Fruit fly (Drosophila melanogaster) Kc167 (cell line): ENCODE results near the gene tyn.

ENCODE experiments used
- Myc ChIP-seq: fragments of >200 bp; optimal IDR thresholded peaks from 2 replicates; lab custom pipeline; 2017; ENCODE audit warnings: missing external identifiers
- Sin3A ChIP-seq: fragments of >200 bp; optimal IDR thresholded peaks from 2 replicates; lab custom pipeline; 2018; ENCODE audit warnings: missing external identifiers
- h ChIP-seq: fragments of >200 bp; optimal IDR thresholded peaks from 3 replicates; lab custom pipeline; 2018; ENCODE audit warnings: missing external identifiers
- insv ChIP-seq: fragments of >200 bp; optimal IDR thresholded peaks from 3 replicates; lab custom pipeline; 2018; ENCODE audit warnings: missing external identifiers
- psq ChIP-seq: fragments of >200 bp; optimal IDR thresholded peaks from 2 replicates; lab custom pipeline; 2017; ENCODE audit warnings: missing external identifiers
- ttk ChIP-seq: sonication (Bioruptor generic); optimal IDR thresholded peaks from 2 replicates; lab custom pipeline; 2017; ENCODE audit warnings: missing external identifiers

tyn gene

DNA sequence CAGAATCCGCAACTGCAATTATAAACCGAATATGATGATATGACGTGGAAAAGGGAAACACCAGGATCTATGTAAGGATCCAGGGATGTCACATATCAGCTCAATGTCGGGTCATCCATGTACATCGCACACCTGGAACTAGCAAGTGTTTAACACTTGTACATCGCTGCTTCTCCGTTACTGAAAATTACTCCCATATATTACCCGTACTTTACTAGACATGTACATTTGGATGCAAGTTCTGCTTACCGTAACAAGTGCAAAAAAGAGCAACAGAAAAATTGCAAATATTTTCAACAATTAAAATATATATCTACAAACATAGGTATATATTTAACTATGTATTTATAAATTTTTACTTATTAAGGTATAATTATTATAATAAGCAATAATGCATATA is at the start of gene tyn:
Gene tyn, plus strand, starts transcription at position 301 of the 400 bp plus-strand sequence.
- TF ChIP-seq h (lab: Kevin White, UChicago) (no peak), ttk (lab: Kevin White, UChicago) (no peak), Myc (lab: Kevin White, UChicago) (no peak)

DNA sequence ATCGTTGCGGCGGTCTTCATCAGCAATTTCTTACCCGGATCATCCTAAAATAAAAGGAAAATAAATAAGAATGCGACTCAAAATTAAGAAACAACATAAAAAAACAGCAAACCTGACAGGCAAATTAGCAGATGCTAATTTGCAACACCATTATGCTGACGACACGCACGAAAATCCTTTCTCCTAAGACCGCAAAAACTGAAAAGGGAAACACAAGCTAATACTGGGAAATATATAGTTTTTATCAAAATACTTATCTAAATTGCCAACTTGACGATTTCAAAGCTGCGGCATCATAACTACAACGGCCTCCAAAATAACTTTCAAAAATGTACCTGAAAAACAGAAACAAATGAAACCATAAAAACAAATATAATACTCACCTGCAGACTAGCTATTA is 25.1 kb upstream of the tyn start:
- no peak for TF ChIP-seq psq (lab: Kevin White, UChicago)
- TF ChIP-seq Sin3A (lab: Kevin White, UChicago) = no peak
- no peak for TF ChIP-seq Myc (lab: Kevin White, UChicago)
- TF ChIP-seq insv = no peak
- TF ChIP-seq ttk (lab: Kevin White, UChicago) = no peak
- TF ChIP-seq h (lab: Kevin White, UChicago) = no peak

dm6 chrX:123799-124198 is 16.3 kb upstream of the tyn start:
- TF ChIP-seq psq (lab: Kevin White, UChicago) (no peak), ttk (lab: Kevin White, UChicago) (no peak), h (lab: Kevin White, UChicago) (no peak), Sin3A (lab: Kevin White, UChicago) (no peak), insv (no peak), Myc (lab: Kevin White, UChicago) (no peak)

DNA sequence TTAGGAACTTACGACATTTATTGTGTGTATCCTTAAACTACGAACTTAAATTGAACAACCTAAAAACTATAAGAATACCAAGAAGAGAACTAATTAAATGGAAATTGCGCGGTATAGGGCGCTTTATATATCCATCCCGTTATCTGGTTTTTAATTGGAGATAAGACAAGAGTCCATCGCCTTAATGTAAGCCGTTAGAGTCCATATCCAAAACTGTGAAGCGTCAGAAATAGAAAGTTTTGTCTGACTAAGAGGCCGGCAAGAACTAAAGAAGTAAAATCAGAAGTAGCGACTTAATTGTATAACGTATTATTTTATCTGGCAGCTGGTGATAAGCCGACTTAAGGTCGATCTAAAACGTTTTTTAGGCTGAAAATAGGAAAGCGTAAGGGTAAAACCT is 13.5 kb upstream of the tyn start, which contains the start of gene CG17636:
Gene CG17636, minus strand, starts transcription at position 101 of the 400 bp plus-strand sequence.
- TF ChIP-seq insv (no peak), Myc (lab: Kevin White, UChicago) (no peak), Sin3A (lab: Kevin White, UChicago) (no peak), h (lab: Kevin White, UChicago) (no peak), psq (lab: Kevin White, UChicago) (no peak)

DNA sequence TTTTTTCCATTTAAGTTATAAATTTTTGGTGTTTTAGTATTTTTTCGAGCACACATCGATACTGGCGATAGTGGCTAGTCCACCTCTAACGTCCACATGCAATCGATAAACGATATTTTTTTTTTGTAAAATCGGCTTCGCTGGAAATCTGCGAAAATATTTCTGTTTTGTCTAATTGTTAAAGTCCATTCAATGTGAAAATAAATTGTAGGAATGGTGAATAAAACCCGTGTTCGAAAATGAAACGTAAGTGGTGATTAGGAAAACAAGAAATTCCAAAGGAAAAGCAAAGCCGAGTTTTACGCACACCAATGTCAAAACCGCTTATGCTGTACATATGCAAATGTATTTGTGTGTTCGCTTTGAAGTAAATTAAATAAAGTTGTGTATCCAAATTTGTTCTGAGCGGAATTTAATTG is 12.8 kb upstream of the tyn start, which contains the start of gene RhoGAP1A:
Gene RhoGAP1A, plus strand, starts transcription at position 100 of the 419 bp plus-strand sequence.
- TF ChIP-seq psq (lab: Kevin White, UChicago) (no peak), Myc (lab: Kevin White, UChicago) (no peak), ttk (lab: Kevin White, UChicago) (no peak), Sin3A (lab: Kevin White, UChicago) (no peak), h (lab: Kevin White, UChicago) (no peak), insv (no peak)

DNA sequence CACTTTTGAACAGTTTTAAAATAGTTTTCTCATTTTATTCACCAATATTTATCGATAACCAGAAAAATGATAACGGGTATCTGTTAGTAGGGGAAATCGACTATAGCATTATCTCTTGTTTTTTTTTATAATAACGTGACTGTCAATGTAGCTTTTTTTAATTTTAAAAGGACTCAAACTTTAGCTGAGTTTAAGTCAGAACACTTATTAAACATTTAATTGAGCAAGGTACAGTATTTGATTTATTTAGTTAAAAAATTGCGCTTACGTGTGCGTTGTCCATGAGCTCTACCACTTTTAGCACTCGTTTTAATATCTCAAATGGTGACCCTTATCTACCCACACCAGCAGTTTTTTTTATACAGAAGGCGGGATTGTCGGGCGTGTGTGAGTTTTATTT is 9.6 kb upstream of the tyn start:
- TF ChIP-seq ttk (lab: Kevin White, UChicago) = no peak
- no peak for TF ChIP-seq Myc (lab: Kevin White, UChicago)
- no peak for TF ChIP-seq psq (lab: Kevin White, UChicago)
- no peak for TF ChIP-seq insv
- no peak for TF ChIP-seq h (lab: Kevin White, UChicago)
- TF ChIP-seq Sin3A (lab: Kevin White, UChicago) = no peak

dm6 chrX:141961-142360 is 1.8 kb downstream of the tyn start:
- TF ChIP-seq h (lab: Kevin White, UChicago) (no peak), Myc (lab: Kevin White, UChicago) (no peak), ttk (lab: Kevin White, UChicago) (no peak), psq (lab: Kevin White, UChicago) (no peak), Sin3A (lab: Kevin White, UChicago) (no peak), insv (no peak)

DNA sequence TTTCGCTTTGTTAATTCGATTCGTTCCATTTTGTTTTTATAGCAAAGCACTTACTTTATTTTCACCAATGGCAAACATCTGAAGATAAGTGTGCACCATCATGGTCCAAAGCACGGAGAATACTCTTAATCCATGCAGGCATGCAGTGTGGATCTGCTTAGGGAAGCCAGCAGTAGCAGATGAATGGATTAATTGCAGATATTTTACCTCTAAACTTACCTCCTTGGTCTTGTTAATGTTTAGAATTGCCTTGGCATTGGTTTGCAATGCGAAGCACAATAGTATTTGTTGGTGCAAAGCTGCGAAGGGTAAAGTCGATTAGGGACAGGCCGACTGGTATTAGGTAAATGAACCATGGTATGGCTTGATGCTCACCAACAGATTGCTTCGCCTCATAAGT is 5.0 kb downstream of the tyn start:
- no peak for TF ChIP-seq insv
- TF ChIP-seq ttk (lab: Kevin White, UChicago) = no peak
- no peak for TF ChIP-seq h (lab: Kevin White, UChicago)
- no peak for TF ChIP-seq Myc (lab: Kevin White, UChicago)

DNA sequence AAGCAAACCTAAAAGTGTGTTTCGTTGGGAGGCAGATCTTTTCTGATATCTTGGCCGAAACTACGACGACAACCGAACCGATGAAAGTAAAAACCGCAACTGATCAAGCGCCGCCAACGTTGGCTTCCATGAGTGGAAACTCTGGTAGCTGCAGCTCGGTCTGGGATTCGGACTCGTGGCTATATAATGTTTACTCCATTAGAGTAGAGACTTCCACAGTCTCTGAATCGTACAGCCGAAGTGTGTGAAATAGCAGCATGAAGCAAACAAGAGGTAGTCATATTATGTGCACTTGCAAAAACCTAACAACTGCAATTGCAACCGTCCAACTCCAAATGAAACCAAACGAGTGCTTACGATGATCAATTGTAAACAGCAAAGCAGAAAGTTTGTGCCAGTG is 8.2 kb downstream of the tyn start, which contains the start of gene CG17707:
Gene CG17707, minus strand, starts transcription at position 101 of the 400 bp plus-strand sequence.
- no peak for TF ChIP-seq insv
- no peak for TF ChIP-seq psq (lab: Kevin White, UChicago)

dm6 chrX:169571-169970 is 29.5 kb downstream of the tyn start:
- no peak for TF ChIP-seq insv
- TF ChIP-seq ttk (lab: Kevin White, UChicago) = no peak
- no peak for TF ChIP-seq psq (lab: Kevin White, UChicago)
- no peak for TF ChIP-seq h (lab: Kevin White, UChicago)
- TF ChIP-seq Sin3A (lab: Kevin White, UChicago) = no peak
- no peak for TF ChIP-seq Myc (lab: Kevin White, UChicago)

- no peak for TF ChIP-seq Myc (lab: Kevin White, UChicago)
- TF ChIP-seq h (lab: Kevin White, UChicago) = no peak
- TF ChIP-seq insv = no peak
- no peak for TF ChIP-seq ttk (lab: Kevin White, UChicago)
- no peak for TF ChIP-seq Sin3A (lab: Kevin White, UChicago)
- no peak for TF ChIP-seq psq (lab: Kevin White, UChicago)
These were observed 33.4 kb downstream of the tyn start for dm6 chrX:173544-173943.

dm6 chrX:175542-176197 is 35.6 kb downstream of the tyn start:
- TF ChIP-seq h (lab: Kevin White, UChicago) = no peak

DNA sequence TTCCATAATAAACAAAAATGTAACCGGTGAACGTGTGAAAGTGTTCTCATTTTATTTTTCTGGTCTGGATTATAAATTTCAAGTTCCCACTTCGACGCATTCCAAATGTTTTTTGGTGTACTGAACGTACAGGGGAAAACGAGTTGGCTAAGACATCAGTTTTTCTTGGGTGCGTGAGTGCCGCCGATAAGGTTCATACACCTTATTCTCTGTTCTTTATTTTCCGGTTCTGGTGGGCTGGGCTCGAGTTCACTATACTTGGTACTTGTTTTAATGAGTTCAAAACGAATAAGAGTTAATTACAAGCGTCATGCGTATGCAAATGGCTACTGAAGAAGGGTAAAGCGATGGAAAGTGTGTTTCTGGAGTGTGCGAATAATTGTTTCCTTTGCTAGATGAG is 40.3 kb downstream of the tyn start:
- no peak for TF ChIP-seq psq (lab: Kevin White, UChicago)
- no peak for TF ChIP-seq Sin3A (lab: Kevin White, UChicago)
- no peak for TF ChIP-seq h (lab: Kevin White, UChicago)
- TF ChIP-seq ttk (lab: Kevin White, UChicago) = no peak
- no peak for TF ChIP-seq Myc (lab: Kevin White, UChicago)
- TF ChIP-seq insv = no peak
